Fruit fly (Drosophila melanogaster): ENCODE data around the gene CG32694.

Gene CG32694

dm6 chrX:9975973-9976372 is 13.5 kb upstream of the CG32694 start:
- TF ChIP-seq chinmo (GFP tag; IDR thresholded peaks at IDR 0.05; ENCODE audit: partially characterized antibody) (0 out of 4 replicates have a peak, but pooled peaks have one; percentile 51), Blimp-1 (GFP tag; optimal IDR thresholded peaks at IDR 0.05) (peak; percentile 95), CG11695 (GFP tag; IDR thresholded peaks at IDR 0.05) (no peak), CG42726 (GFP tag; IDR thresholded peaks at IDR 0.05; ENCODE audit: partially characterized antibody) (no peak), ERR (GFP tag; optimal IDR thresholded peaks at IDR 0.05) (no peak), kni (GFP tag; optimal IDR thresholded peaks at IDR 0.05) (peak; percentile 28), sna (GFP tag; IDR thresholded peaks at IDR 0.05; ENCODE audit: partially characterized antibody) (no peak), Hr39 (optimal IDR thresholded peaks at IDR 0.05) (peak; percentile 18), so (GFP tag; IDR thresholded peaks at IDR 0.05) (no peak), CG1024 (GFP tag; IDR thresholded peaks at IDR 0.05) (no peak), unpg (GFP tag; optimal IDR thresholded peaks at IDR 0.05) (no peak), gem (tag; optimal IDR thresholded peaks at IDR 0.05) (no peak), HHEX (GFP tag; optimal IDR thresholded peaks at IDR 0.05) (no peak), CG1602 (GFP tag; optimal IDR thresholded peaks at IDR 0.05) (no peak), HLH54F (GFP tag; optimal IDR thresholded peaks at IDR 0.05) (no peak), CG11723 (GFP tag; optimal IDR thresholded peaks at IDR 0.05) (no peak), her (GFP tag; optimal IDR thresholded peaks at IDR 0.05) (no peak), pita (GFP tag; optimal IDR thresholded peaks at IDR 0.05) (no peak), HLHmδ (GFP tag; optimal IDR thresholded peaks at IDR 0.05) (no peak), Atf6 (GFP tag; IDR thresholded peaks at IDR 0.05) (no peak), slbo (GFP tag; IDR thresholded peaks at IDR 0.05) (no peak), shn (GFP tag; optimal IDR thresholded peaks at IDR 0.05) (no peak), abd-A (tag; optimal IDR thresholded peaks at IDR 0.05) (peak; percentile 70), pnt (GFP tag; optimal IDR thresholded peaks at IDR 0.05) (no peak), CG12391 (tag; optimal IDR thresholded peaks at IDR 0.05) (no peak), Taf1 (GFP tag; IDR thresholded peaks at IDR 0.05) (no peak), Lhr (GFP tag; optimal IDR thresholded peaks at IDR 0.05) (no peak), sima (GFP tag; optimal IDR thresholded peaks at IDR 0.05) (no peak), tll (GFP tag; optimal IDR thresholded peaks at IDR 0.05) (no peak), crc (GFP tag; optimal IDR thresholded peaks at IDR 0.05) (no peak), dysf (GFP tag; IDR thresholded peaks at IDR 0.05) (no peak), Bteb2 (GFP tag; optimal IDR thresholded peaks at IDR 0.05) (no peak), CG17829 (tag; optimal IDR thresholded peaks at IDR 0.05) (no peak), bigmax (GFP tag; optimal IDR thresholded peaks at IDR 0.05) (no peak), lola (GFP tag; optimal IDR thresholded peaks at IDR 0.05) (no peak), jigr1 (GFP tag; IDR thresholded peaks at IDR 0.05) (no peak), amos (GFP tag; IDR thresholded peaks at IDR 0.05; ENCODE audit: partially characterized antibody) (no peak), peb (GFP tag; IDR thresholded peaks at IDR 0.05) (no peak), stwl (tag; optimal IDR thresholded peaks at IDR 0.05) (no peak), jumu (GFP tag; optimal IDR thresholded peaks at IDR 0.05) (no peak), CrebB (tag; optimal IDR thresholded peaks at IDR 0.05) (no peak), CG11398 (GFP tag; optimal IDR thresholded peaks at IDR 0.05) (no peak), NFAT (GFP tag; IDR thresholded peaks at IDR 0.05) (no peak), fd64A (GFP tag; optimal IDR thresholded peaks at IDR 0.05) (no peak), crol (GFP tag; IDR thresholded peaks at IDR 0.05) (0 out of 2 replicates have a peak, but pooled peaks have one; percentile 21), CG8924 (tag; optimal IDR thresholded peaks at IDR 0.05) (no peak), cato (GFP tag; optimal IDR thresholded peaks at IDR 0.05; ENCODE audit: borderline replicate concordance) (no peak), ro (GFP tag; IDR thresholded peaks at IDR 0.05) (no peak), CG2120 (GFP tag; optimal IDR thresholded peaks at IDR 0.05) (no peak), cwo (GFP tag; optimal IDR thresholded peaks at IDR 0.05) (no peak), CG12071 (GFP tag; optimal IDR thresholded peaks at IDR 0.05) (no peak)
